Worm (Caenorhabditis elegans): ENCODE data around the gene pho-13.

Gene pho-13

ce11 chrII:8787376-8787775 lies 19.4 kb downstream of the pho-13 start (continued):
- TF ChIP-seq snu-23 (GFP tag; optimal IDR thresholded peaks at IDR 0.05) (peak; percentile 99), unc-98 (GFP tag; IDR thresholded peaks at IDR 0.05) (no peak), ets-5 (GFP tag; IDR thresholded peaks at IDR 0.05) (no peak), swsn-7 (tag; optimal IDR thresholded peaks at IDR 0.05) (peak; percentile 98), vab-15 (tag; optimal IDR thresholded peaks at IDR 0.05) (peak; percentile 87), hpl-2 (GFP tag; optimal IDR thresholded peaks at IDR 0.05) (peak; percentile 86), unc-86 (tag; optimal IDR thresholded peaks at IDR 0.05) (peak; percentile 97), aha-1 (tag; optimal IDR thresholded peaks at IDR 0.05) (peak; percentile 7), lir-3 (tag; optimal IDR thresholded peaks at IDR 0.05; ENCODE audit: poor library complexity) (peak; percentile 90), blmp-1 (tag; optimal IDR thresholded peaks at IDR 0.05) (peak; percentile 86), alr-1 (tag; optimal IDR thresholded peaks at IDR 0.05; ENCODE audit: borderline replicate concordance) (no peak), nhr-20 (tag; optimal IDR thresholded peaks at IDR 0.05) (peak; percentile 99), nhr-77 (tag; optimal IDR thresholded peaks at IDR 0.05) (peak; percentile 83), lin-14 (GFP tag; optimal IDR thresholded peaks at IDR 0.05) (peak; percentile 98), nhr-90 (tag; optimal IDR thresholded peaks at IDR 0.05; ENCODE audit: poor library complexity) (peak; percentile 97), C04F5.9 (tag; optimal IDR thresholded peaks at IDR 0.05) (peak; percentile 78), mef-2 (tag; optimal IDR thresholded peaks at IDR 0.05) (peak; percentile 66), grh-1 (GFP tag; IDR thresholded peaks at IDR 0.05) (peak; percentile 95), skn-1 (tag; optimal IDR thresholded peaks at IDR 0.05) (peak; percentile 96), lsy-2 (tag; optimal IDR thresholded peaks at IDR 0.05) (peak; percentile 93 to 94), nhr-76 (tag; optimal IDR thresholded peaks at IDR 0.05) (no peak), egl-13 (tag; optimal IDR thresholded peaks at IDR 0.05) (peak; percentile 93), nhr-47 (tag; optimal IDR thresholded peaks at IDR 0.05) (peak; percentile 97), C34B4.2 (tag; optimal IDR thresholded peaks at IDR 0.05) (no peak), tlp-1 (tag; optimal IDR thresholded peaks at IDR 0.05) (no peak), nhr-12 (tag; optimal IDR thresholded peaks at IDR 0.05) (no peak), C16A3.4 (tag; optimal IDR thresholded peaks at IDR 0.05) (peak; percentile 93), pqm-1 (tag; optimal IDR thresholded peaks at IDR 0.05) (no peak), tbx-2 (tag; optimal IDR thresholded peaks at IDR 0.05) (peak; percentile 98), fkh-4 (tag; optimal IDR thresholded peaks at IDR 0.05; ENCODE audit: borderline replicate concordance) (peak; percentile 82), rnt-1 (tag; optimal IDR thresholded peaks at IDR 0.05) (peak; percentile 94), sup-37 (GFP tag; optimal IDR thresholded peaks at IDR 0.05) (peak; percentile 79), F16B12.6 (tag; optimal IDR thresholded peaks at IDR 0.05) (peak; percentile 61), isw-1 (GFP tag; IDR thresholded peaks at IDR 0.05) (peak; percentile 92), ceh-90 (tag; optimal IDR thresholded peaks at IDR 0.05) (no peak), zip-4 (GFP tag; optimal IDR thresholded peaks at IDR 0.05) (peak; percentile 84), nhr-71 (tag; optimal IDR thresholded peaks at IDR 0.05) (peak; percentile 99), ces-1 (GFP tag; optimal IDR thresholded peaks at IDR 0.05) (no peak), ceh-63 (GFP tag; optimal IDR thresholded peaks at IDR 0.05) (peak; percentile 18), egl-27 (tag; optimal IDR thresholded peaks at IDR 0.05) (no peak), fos-1 (tag; optimal IDR thresholded peaks at IDR 0.05) (peak; percentile 90), zag-1 (tag; optimal IDR thresholded peaks at IDR 0.05) (peak; percentile 5), efl-1 (optimal IDR thresholded peaks at IDR 0.05) (peak; percentile 90 to 93), efl-1 (GFP tag; optimal IDR thresholded peaks at IDR 0.05 in 1 of 2) (peak; percentile 78 to 98), mab-9 (GFP tag; IDR thresholded peaks at IDR 0.05) (peak; percentile 91), ceh-82 (tag; optimal IDR thresholded peaks at IDR 0.05) (peak; percentile 75 to 89 (median 82)), unc-130 (tag; optimal IDR thresholded peaks at IDR 0.05) (peak; percentile 98), efl-3 (GFP tag; optimal IDR thresholded peaks at IDR 0.05) (no peak), ceh-88 (GFP tag; IDR thresholded peaks at IDR 0.05) (peak; percentile 92), snpc-4 (tag; optimal IDR thresholded peaks at IDR 0.05) (peak; percentile 68), sptf-1 (tag; optimal IDR thresholded peaks at IDR 0.05) (no peak), dpl-1 (GFP tag; optimal IDR thresholded peaks at IDR 0.05) (peak; percentile 77 to 83 (median 81)), xbp-1 (tag; optimal IDR thresholded peaks at IDR 0.05) (peak; percentile 96), ztf-4 (tag; optimal IDR thresholded peaks at IDR 0.05) (peak; percentile 97)

All from whole organism, L1 larva.